Fruit fly (Drosophila melanogaster) whole organism, embryonic: ENCODE results near the gene CG10628.

Experiments
- CG11456 ChIP-seq: fragments of 200-800 bp; sonication (Bioruptor generic); IDR thresholded peaks from 3 replicates; pipeline ENCODE4 v1.3.6; 2022; ENCODE audit warnings: missing biosample characterization, missing genetic modification characterization
- CG12744 ChIP-seq: fragments of 200-800 bp; sonication (Bioruptor generic); optimal IDR thresholded peaks from 2 replicates; lab custom pipeline; 2016; ENCODE audit warnings: missing biosample characterization, missing genetic modification characterization
- CG12769 ChIP-seq: fragments of 200-800 bp; sonication (Bioruptor generic); optimal IDR thresholded peaks from 2 replicates; lab custom pipeline; 2019; ENCODE audit warnings: missing biosample characterization, mild to moderate bottlenecking, missing genetic modification characterization, moderate library complexity
- CG14014 ChIP-seq: fragments of 200-800 bp; sonication (Bioruptor generic); IDR thresholded peaks from 2 replicates; pipeline ENCODE4 v1.3.6; 2022; ENCODE audit warnings: missing biosample characterization, missing genetic modification characterization
- CG17359 ChIP-seq: fragments of 200-800 bp; sonication (Bioruptor generic); optimal IDR thresholded peaks from 3 replicates; lab custom pipeline; 2018; ENCODE audit warnings: missing biosample characterization, mild to moderate bottlenecking, missing genetic modification characterization, moderate library complexity
- CG17802 ChIP-seq: fragments of 200-800 bp; sonication (Bioruptor generic); optimal IDR thresholded peaks from 2 replicates; lab custom pipeline; 2018; ENCODE audit warnings: missing biosample characterization, mild to moderate bottlenecking, missing genetic modification characterization, moderate library complexity
- CG17829 ChIP-seq: fragments of 200-800 bp; optimal IDR thresholded peaks from 2 replicates; lab custom pipeline; 2019; ENCODE audit warnings: missing biosample characterization, mild to moderate bottlenecking, missing genetic modification characterization, moderate library complexity
- CG18619 ChIP-seq: fragments of 200-800 bp; sonication (Bioruptor generic); optimal IDR thresholded peaks from 3 replicates; lab custom pipeline; 2017; ENCODE audit warnings: missing biosample characterization, mild to moderate bottlenecking, missing genetic modification characterization
- CG2116 ChIP-seq: fragments of 200-800 bp; sonication (Bioruptor generic); optimal IDR thresholded peaks from 3 replicates; lab custom pipeline; 2018; ENCODE audit warnings: missing biosample characterization, mild to moderate bottlenecking, missing genetic modification characterization
- CG3838 ChIP-seq: fragments of 200-800 bp; sonication (Bioruptor generic); optimal IDR thresholded peaks from 3 replicates; lab custom pipeline; 2016; ENCODE audit warnings: missing biosample characterization, missing genetic modification characterization
- CG4404 ChIP-seq: fragments of 200-800 bp; sonication (Bioruptor generic); IDR thresholded peaks from 2 replicates; pipeline ENCODE4 v1.3.6; 2022; ENCODE audit warnings: missing biosample characterization, missing genetic modification characterization
- CG6254 ChIP-seq: fragments of 200-800 bp; sonication (Bioruptor generic); optimal IDR thresholded peaks from 3 replicates; lab custom pipeline; 2017; ENCODE audit warnings: mild to moderate bottlenecking, missing biosample characterization, missing genetic modification reagents, missing genetic modification characterization
- CG6854 ChIP-seq: fragments of 200-800 bp; sonication (Bioruptor generic); optimal IDR thresholded peaks from 3 replicates; lab custom pipeline; 2017; ENCODE audit warnings: missing biosample characterization, mild to moderate bottlenecking, missing genetic modification characterization
- CG9727 ChIP-seq: fragments of 200-800 bp; sonication (Bioruptor generic); optimal IDR thresholded peaks from 3 replicates; lab custom pipeline; 2017; ENCODE audit warnings: missing biosample characterization, mild to moderate bottlenecking, missing genetic modification characterization
- Gug ChIP-seq: fragments of 200-800 bp; sonication (Bioruptor generic); IDR thresholded peaks from 4 replicates; pipeline ENCODE4 v1.3.6; 2022; ENCODE audit warnings: missing biosample characterization, missing genetic modification characterization
- H2.0 ChIP-seq: fragments of 200-800 bp; sonication (Bioruptor generic); IDR thresholded peaks from 2 replicates; pipeline ENCODE4 v1.3.6; 2022; ENCODE audit warnings: missing biosample characterization, missing genetic modification characterization
- HLH3B ChIP-seq: fragments of 200-800 bp; sonication (Bioruptor generic); IDR thresholded peaks from 2 replicates; pipeline ENCODE4 v1.3.6; 2022; ENCODE audit warnings: missing biosample characterization, missing genetic modification characterization
- HLHmδ ChIP-seq: fragments of 200-800 bp; sonication (Bioruptor generic); optimal IDR thresholded peaks from 2 replicates; lab custom pipeline; 2018; ENCODE audit warnings: missing biosample characterization, mild to moderate bottlenecking, missing genetic modification characterization, moderate library complexity
- Hand ChIP-seq: fragments of 200-800 bp; sonication (Bioruptor generic); optimal IDR thresholded peaks from 2 replicates; lab custom pipeline; 2017; ENCODE audit warnings: mild to moderate bottlenecking, missing biosample characterization, missing genetic modification reagents, missing genetic modification characterization
- HmgD ChIP-seq: fragments of 200-800 bp; sonication (Bioruptor generic); optimal IDR thresholded peaks from 3 replicates; lab custom pipeline; 2016; ENCODE audit warnings: missing biosample characterization, missing genetic modification characterization
- Hr78 ChIP-seq, 2 experiments: fragments of 200-800 bp in 1 of 2; fragments of >200 bp in 1 of 2; sonication (Bioruptor generic) in 1 of 2; optimal IDR thresholded peaks; 2 replicates each; lab custom pipeline; 2017 to 2019; ENCODE audit warnings: missing biosample characterization in 2 of 2, missing genetic modification characterization in 2 of 2, mild to moderate bottlenecking in 1 of 2, moderate library complexity in 1 of 2
- MBD-R2 ChIP-seq: fragments of 200-800 bp; sonication (Bioruptor generic); IDR thresholded peaks from 2 replicates; pipeline ENCODE4 v1.3.6; 2022; ENCODE audit warnings: missing biosample characterization, missing genetic modification characterization
- Med ChIP-seq: fragments of 200-800 bp; sonication (Bioruptor generic); peaks from one replicate; lab custom pipeline; 2016; ENCODE audit warnings: missing biosample characterization, missing genetic modification characterization, mild to moderate bottlenecking, inconsistent platforms, moderate library complexity
- Side ChIP-seq: fragments of 200-800 bp; sonication (Bioruptor generic); optimal IDR thresholded peaks from 2 replicates; lab custom pipeline; 2016; ENCODE audit warnings: missing biosample characterization, missing genetic modification characterization
- Sin3A ChIP-seq: fragments of >200 bp; optimal IDR thresholded peaks from 2 replicates; lab custom pipeline; 2018
- Sry-δ ChIP-seq: fragments of 200-800 bp; sonication (Bioruptor generic); optimal IDR thresholded peaks from 2 replicates; lab custom pipeline; 2016; ENCODE audit warnings: missing biosample characterization, missing genetic modification characterization
- Tbp ChIP-seq: fragments of >200 bp; optimal IDR thresholded peaks from 2 replicates; lab custom pipeline; 2018; ENCODE audit warnings: missing biosample characterization, missing genetic modification characterization
- Xrp1 ChIP-seq: fragments of 200-800 bp; sonication (Bioruptor generic); IDR thresholded peaks from 2 replicates; pipeline ENCODE4 v1.3.6; 2022; ENCODE audit warnings: missing biosample characterization, missing genetic modification characterization
- ase ChIP-seq: fragments of 200-800 bp; sonication (Bioruptor generic); IDR thresholded peaks from 3 replicates; pipeline ENCODE4 v1.3.6; 2022; ENCODE audit warnings: missing biosample characterization, missing genetic modification characterization
- dysf ChIP-seq: fragments of 200-800 bp; sonication (Bioruptor generic); IDR thresholded peaks from 3 replicates; pipeline ENCODE4 v1.3.6; 2022; ENCODE audit warnings: missing biosample characterization, missing genetic modification characterization
- en ChIP-seq: fragments of 200-800 bp; sonication (Bioruptor generic); optimal IDR thresholded peaks from 2 replicates; lab custom pipeline; 2016; ENCODE audit warnings: missing biosample characterization, missing genetic modification characterization
- fd3F ChIP-seq: fragments of 200-800 bp; sonication (Bioruptor generic); optimal IDR thresholded peaks from 2 replicates; lab custom pipeline; 2018; ENCODE audit warnings: missing biosample characterization, mild to moderate bottlenecking, missing genetic modification characterization, moderate library complexity
- fu2 ChIP-seq: fragments of 200-800 bp; sonication (Bioruptor generic); optimal IDR thresholded peaks from 2 replicates; lab custom pipeline; 2016; ENCODE audit warnings: missing biosample characterization, missing genetic modification characterization
- grau ChIP-seq: fragments of 200-800 bp; optimal IDR thresholded peaks from 3 replicates; lab custom pipeline; 2019; ENCODE audit warnings: missing biosample characterization, mild to moderate bottlenecking, missing genetic modification characterization, moderate library complexity
- grn ChIP-seq: fragments of 200-800 bp; sonication (Bioruptor generic); optimal IDR thresholded peaks from 3 replicates; lab custom pipeline; 2017; ENCODE audit warnings: missing biosample characterization, missing genetic modification characterization
- gro ChIP-seq: fragments of 200-800 bp; sonication (Bioruptor generic); optimal IDR thresholded peaks from 2 replicates; lab custom pipeline; 2016; ENCODE audit warnings: missing biosample characterization, missing genetic modification characterization
- gt ChIP-seq: fragments of 200-800 bp; sonication (Bioruptor generic); IDR thresholded peaks from 2 replicates; pipeline ENCODE4 v1.3.6; 2022; ENCODE audit warnings: missing biosample characterization, missing genetic modification characterization
- her ChIP-seq: fragments of 200-800 bp; sonication (Bioruptor generic); optimal IDR thresholded peaks from 2 replicates; lab custom pipeline; 2016; ENCODE audit warnings: missing biosample characterization, missing genetic modification characterization
- ken ChIP-seq: fragments of 200-800 bp; sonication (Bioruptor generic); IDR thresholded peaks from 3 replicates; pipeline ENCODE4 v1.3.6; 2022; ENCODE audit warnings: missing biosample characterization, missing genetic modification characterization
- pan ChIP-seq, 4 experiments: fragments of >200 bp in 3 of 4; fragments of 200-800 bp in 1 of 4; sonication (Bioruptor generic) in 1 of 4; optimal IDR thresholded peaks in 3 of 4; IDR thresholded peaks in 1 of 4; 2 replicates each; pipeline versions ENCODE4 v1.3.6 to Lab custom; 2017 to 2022; ENCODE audit warnings: missing biosample characterization in 2 of 4, missing genetic modification characterization in 2 of 4, mixed read lengths in 1 of 4
- pum ChIP-seq: fragments of 200-800 bp; sonication (Bioruptor generic); optimal IDR thresholded peaks from 2 replicates; lab custom pipeline; 2016; ENCODE audit warnings: missing biosample characterization, missing genetic modification characterization
- ro ChIP-seq: fragments of 200-800 bp; sonication (Bioruptor generic); IDR thresholded peaks from 2 replicates; pipeline ENCODE4 v1.3.6; 2022; ENCODE audit warnings: missing biosample characterization, missing genetic modification characterization
- sc ChIP-seq, 3 experiments: fragments of >200 bp in 2 of 3; fragments of 200-800 bp in 1 of 3; sonication (Bioruptor generic) in 1 of 3; optimal IDR thresholded peaks; 2 replicates in 2 of 3; 3 replicates in 1 of 3; lab custom pipeline; 2017; ENCODE audit warnings: mild to moderate bottlenecking in 1 of 3, missing biosample characterization in 1 of 3, missing genetic modification characterization in 1 of 3, missing genetic modification reagents in 1 of 3
- sens-2 ChIP-seq: fragments of 200-800 bp; sonication (Bioruptor generic); IDR thresholded peaks from 2 replicates; pipeline ENCODE4 v1.3.6; 2022; ENCODE audit warnings: missing biosample characterization, missing genetic modification characterization
- stwl ChIP-seq: fragments of 200-800 bp; sonication (Bioruptor generic); optimal IDR thresholded peaks from 3 replicates; lab custom pipeline; 2018; ENCODE audit warnings: missing biosample characterization, mild to moderate bottlenecking, missing genetic modification characterization, moderate library complexity
- tup ChIP-seq: fragments of 200-800 bp; sonication (Bioruptor generic); optimal IDR thresholded peaks from 2 replicates; lab custom pipeline; 2016; ENCODE audit warnings: missing biosample characterization, mild to moderate bottlenecking, missing genetic modification characterization, moderate library complexity
- usp ChIP-seq: fragments of >200 bp; optimal IDR thresholded peaks from 2 replicates; lab custom pipeline; 2017; ENCODE audit warnings: missing biosample characterization, missing genetic modification characterization
- wor ChIP-seq: fragments of 200-800 bp; sonication (Bioruptor generic); IDR thresholded peaks from 2 replicates; pipeline ENCODE4 v1.3.6; 2022; ENCODE audit warnings: missing biosample characterization, missing genetic modification characterization

CG10628 gene

DNA sequence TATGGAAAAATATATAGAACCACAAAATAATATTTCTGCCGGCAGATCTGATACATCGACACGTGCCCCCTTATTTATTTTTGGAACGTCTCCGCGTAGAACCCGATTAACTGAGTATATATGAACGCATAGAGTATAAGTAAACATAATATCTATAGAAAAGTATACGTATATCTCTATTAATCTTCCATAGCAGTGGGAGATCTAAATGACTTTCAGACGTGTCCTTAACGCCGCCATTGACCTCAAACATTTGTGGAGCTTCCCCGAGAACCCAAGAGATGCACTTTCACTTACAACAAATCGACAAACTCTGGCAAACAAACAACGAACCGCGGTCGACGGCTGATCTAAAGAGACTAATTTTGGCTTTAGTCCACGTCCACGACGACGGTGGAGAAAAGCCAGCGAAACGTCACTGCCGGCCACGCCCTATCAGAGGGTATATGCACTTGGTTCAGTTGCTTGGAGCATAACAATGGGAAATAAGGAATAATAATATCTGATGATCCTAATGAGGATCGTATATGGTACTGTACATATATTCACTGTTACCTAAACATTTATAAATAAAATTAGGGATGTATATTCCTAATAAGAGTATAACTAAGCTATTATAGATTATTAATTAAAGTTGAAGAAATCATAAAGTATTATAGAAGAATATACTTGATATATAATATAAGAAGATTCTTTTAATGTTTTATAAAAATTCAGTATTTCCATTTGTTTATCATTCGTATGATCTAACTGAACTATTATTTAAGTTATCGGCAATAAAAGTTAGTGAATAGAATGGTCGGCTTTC is 5.6 kb upstream of the CG10628 start, which contains the start of gene fbp (continued):
- TF ChIP-seq HmgD (GFP tag; lab: Kevin White, UChicago) (no peak), grau (tag; lab: Kevin White, UChicago) (peak; percentile 78), CG11456 (GFP tag; lab: Robert Waterston, UW) (0 out of 3 replicates have a peak, but pooled peaks have one; percentile 39), Sry-δ (GFP tag; lab: Kevin White, UChicago) (no peak), CG12769 (tag; lab: Kevin White, UChicago) (peak; percentile 46), HLH3B (GFP tag; lab: Robert Waterston, UW) (0 out of 2 replicates have a peak, but pooled peaks have one; percentile 29), CG2116 (GFP tag; lab: Kevin White, UChicago) (peak; percentile 36), CG17359 (tag; lab: Kevin White, UChicago) (peak; percentile 50), wor (GFP tag; lab: Robert Waterston, UW) (no peak), Tbp (no peak), CG4404 (GFP tag; lab: Robert Waterston, UW) (no peak), en (no peak), sens-2 (GFP tag; lab: Robert Waterston, UW) (no peak), pan (optimal IDR thresholded peaks at IDR 0.05; lab: Kevin White, UChicago) (no peak), pan (GFP tag; optimal IDR thresholded peaks at IDR 0.05 in 1 of 2, IDR thresholded peaks at IDR 0.05 in 1 of 2) (no peak), ken (0 out of 3 replicates have a peak, but pooled peaks have one; percentile 14), CG17829 (tag; lab: Kevin White, UChicago) (peak; percentile 58), ase (GFP tag; lab: Robert Waterston, UW) (peak; percentile 34; the same call in 1 of the 3 replicates), stwl (no peak), fu2 (GFP tag; lab: Kevin White, UChicago) (no peak), sc (optimal IDR thresholded peaks at IDR 0.05; lab: Kevin White, UChicago) (no peak), sc (GFP tag; optimal IDR thresholded peaks at IDR 0.05; lab: Kevin White, UChicago) (peak; percentile 39), Side (no peak), Med (GFP tag; lab: Kevin White, UChicago) (peak; percentile 68), ro (no peak), CG12744 (GFP tag; lab: Kevin White, UChicago) (no peak), CG3838 (GFP tag; lab: Kevin White, UChicago) (no peak), HLHmδ (GFP tag; lab: Kevin White, UChicago) (peak; percentile 35), H2.0 (0 out of 2 replicates have a peak, but pooled peaks have one; percentile 41), Hr78 (GFP tag; optimal IDR thresholded peaks at IDR 0.05; lab: Kevin White, UChicago) (peak in 1 of 2 experiments; percentile 18), CG17802 (tag; lab: Kevin White, UChicago) (no peak), fd3F (GFP tag; lab: Kevin White, UChicago) (peak; percentile 51), CG9727 (GFP tag; lab: Kevin White, UChicago) (peak; percentile 80), grn (no peak), dysf (GFP tag; lab: Robert Waterston, UW) (peak; percentile 61; the same call in 2 of the 3 replicates), Hand (GFP tag; lab: Kevin White, UChicago) (peak; percentile 64), Xrp1 (peak; percentile 30; the same call in 1 of the 2 replicates), pum (GFP tag; lab: Kevin White, UChicago) (no peak), CG6854 (GFP tag; lab: Kevin White, UChicago) (peak; percentile 2), tup (no peak), usp (no peak), Sin3A (lab: Kevin White, UChicago) (no peak), CG14014 (GFP tag; lab: Robert Waterston, UW) (no peak; the same call in 1 of the 2 replicates), her (GFP tag; lab: Kevin White, UChicago) (no peak), gt (GFP tag; lab: Robert Waterston, UW) (0 out of 2 replicates have a peak, but pooled peaks have one; percentile 9), Gug (GFP tag; lab: Robert Waterston, UW) (peak; percentile 59; the same call in 2 of the 4 replicates), CG6254 (GFP tag; lab: Kevin White, UChicago) (no peak), gro (GFP tag; lab: Kevin White, UChicago) (no peak), CG18619 (GFP tag; lab: Kevin White, UChicago) (peak; percentile 79), MBD-R2 (no peak; the same call in 1 of the 2 replicates)
